Fruit fly (Drosophila melanogaster) whole organism, embryonic: ENCODE measurements around the gene CG42579.
A peak's percentile ranks its signal among the peaks of the same experiment; 100 is the strongest.

Source experiments
- Aef1 ChIP-seq: fragments of 200-800 bp; sonication (Bioruptor generic); IDR thresholded peaks from 3 replicates; pipeline ENCODE4 v1.3.6; 2022; ENCODE audit warnings: missing biosample characterization, missing genetic modification characterization
- Awh ChIP-seq: fragments of 200-800 bp; sonication (Bioruptor generic); IDR thresholded peaks from 2 replicates; pipeline ENCODE4, ENCODE4 v1.3.6; 2022; ENCODE audit warnings: missing biosample characterization, missing genetic modification characterization
- CG10267 ChIP-seq: fragments of 200-800 bp; sonication (Bioruptor generic); optimal IDR thresholded peaks from 2 replicates; lab custom pipeline; 2018; ENCODE audit warnings: missing biosample characterization, mild to moderate bottlenecking, missing genetic modification characterization, moderate library complexity
- CG12155 ChIP-seq: fragments of 200-800 bp; sonication (Bioruptor generic); optimal IDR thresholded peaks from 3 replicates; lab custom pipeline; 2016; ENCODE audit warnings: missing biosample characterization, missing genetic modification characterization
- CG13296 ChIP-seq: fragments of 200-800 bp; sonication (Bioruptor generic); optimal IDR thresholded peaks from 3 replicates; lab custom pipeline; 2018; ENCODE audit warnings: missing biosample characterization, mild to moderate bottlenecking, missing genetic modification characterization
- CG13775 ChIP-seq: fragments of 200-800 bp; sonication (Bioruptor generic); optimal IDR thresholded peaks from 3 replicates; lab custom pipeline; 2017; ENCODE audit warnings: missing biosample characterization, mild to moderate bottlenecking, missing genetic modification characterization
- CG13894 ChIP-seq: fragments of 200-800 bp; sonication (Bioruptor generic); optimal IDR thresholded peaks from 3 replicates; lab custom pipeline; 2018; ENCODE audit warnings: missing biosample characterization, mild to moderate bottlenecking, missing genetic modification characterization, moderate library complexity
- CG14710 ChIP-seq: fragments of 200-800 bp; sonication (Bioruptor generic); optimal IDR thresholded peaks from 3 replicates; lab custom pipeline; 2019; ENCODE audit warnings: missing biosample characterization, mild to moderate bottlenecking, missing genetic modification characterization, moderate library complexity
- CG15011 ChIP-seq: fragments of 200-800 bp; sonication (Bioruptor generic); optimal IDR thresholded peaks from 3 replicates; lab custom pipeline; 2018; ENCODE audit warnings: missing biosample characterization, mild to moderate bottlenecking, missing genetic modification characterization
- CG15601 ChIP-seq: fragments of 200-800 bp; sonication (Bioruptor generic); optimal IDR thresholded peaks from 3 replicates; lab custom pipeline; 2019; ENCODE audit warnings: missing biosample characterization, mild to moderate bottlenecking, missing genetic modification characterization, moderate library complexity
- CG17802 ChIP-seq: fragments of 200-800 bp; sonication (Bioruptor generic); optimal IDR thresholded peaks from 2 replicates; lab custom pipeline; 2018; ENCODE audit warnings: missing biosample characterization, mild to moderate bottlenecking, missing genetic modification characterization, moderate library complexity
- CG1832 ChIP-seq: fragments of 200-800 bp; sonication (Bioruptor generic); optimal IDR thresholded peaks from 2 replicates; lab custom pipeline; 2017; ENCODE audit warnings: missing biosample characterization, mild to moderate bottlenecking, missing genetic modification characterization, inconsistent platforms
- CG32772 ChIP-seq: fragments of 200-800 bp; sonication (Bioruptor generic); IDR thresholded peaks from 2 replicates; pipeline ENCODE4 v1.3.6; 2022; ENCODE audit warnings: missing biosample characterization, missing genetic modification characterization
- CG4854 ChIP-seq: fragments of 200-800 bp; sonication (Bioruptor generic); optimal IDR thresholded peaks from 2 replicates; lab custom pipeline; 2016; ENCODE audit warnings: missing biosample characterization, missing genetic modification characterization, inconsistent platforms
- CG5245 ChIP-seq: fragments of 200-800 bp; sonication (Bioruptor generic); optimal IDR thresholded peaks from 3 replicates; lab custom pipeline; 2016; ENCODE audit warnings: missing biosample characterization, missing genetic modification characterization
- CG6689 ChIP-seq: fragments of 200-800 bp; sonication (Bioruptor generic); IDR thresholded peaks from 2 replicates; pipeline ENCODE4 v1.3.6; 2022; ENCODE audit warnings: missing biosample characterization, missing genetic modification characterization
- CG6854 ChIP-seq: fragments of 200-800 bp; sonication (Bioruptor generic); optimal IDR thresholded peaks from 3 replicates; lab custom pipeline; 2017; ENCODE audit warnings: missing biosample characterization, mild to moderate bottlenecking, missing genetic modification characterization
- CG7271 ChIP-seq: fragments of 200-800 bp; sonication (Bioruptor generic); optimal IDR thresholded peaks from 2 replicates; lab custom pipeline; 2018; ENCODE audit warnings: missing biosample characterization, mild to moderate bottlenecking, missing genetic modification characterization, moderate library complexity
- CG7786 ChIP-seq: fragments of 200-800 bp; sonication (Bioruptor generic); optimal IDR thresholded peaks from 2 replicates; lab custom pipeline; 2016; ENCODE audit warnings: missing biosample characterization, missing genetic modification characterization
- CG8089 ChIP-seq: fragments of 200-800 bp; sonication (Bioruptor generic); optimal IDR thresholded peaks from 3 replicates; lab custom pipeline; 2016; ENCODE audit warnings: missing biosample characterization, missing genetic modification characterization
- CG8281 ChIP-seq: fragments of 200-800 bp; sonication (Bioruptor generic); optimal IDR thresholded peaks from 2 replicates; lab custom pipeline; 2018; ENCODE audit warnings: missing biosample characterization, mild to moderate bottlenecking, missing genetic modification characterization, moderate library complexity
- CG8388 ChIP-seq: fragments of 200-800 bp; sonication (Bioruptor generic); optimal IDR thresholded peaks from 2 replicates; lab custom pipeline; 2019; ENCODE audit warnings: missing biosample characterization, mild to moderate bottlenecking, missing genetic modification characterization, moderate library complexity
- CG9727 ChIP-seq: fragments of 200-800 bp; sonication (Bioruptor generic); optimal IDR thresholded peaks from 3 replicates; lab custom pipeline; 2017; ENCODE audit warnings: missing biosample characterization, mild to moderate bottlenecking, missing genetic modification characterization
- CG9932 ChIP-seq: fragments of 200-800 bp; sonication (Bioruptor generic); IDR thresholded peaks from 2 replicates; pipeline ENCODE4 v1.3.6; 2022; ENCODE audit warnings: missing biosample characterization, missing genetic modification characterization
- D19A ChIP-seq: fragments of 200-800 bp; optimal IDR thresholded peaks from 3 replicates; lab custom pipeline; 2019; ENCODE audit warnings: missing biosample characterization, mild to moderate bottlenecking, missing genetic modification characterization, moderate library complexity
- Deaf1 ChIP-seq: fragments of 200-800 bp; optimal IDR thresholded peaks from 3 replicates; lab custom pipeline; 2019; ENCODE audit warnings: missing biosample characterization, mild to moderate bottlenecking, missing genetic modification characterization, moderate library complexity
- Dip2 ChIP-seq: fragments of 200-800 bp; sonication (Bioruptor generic); IDR thresholded peaks from 2 replicates; pipeline ENCODE4 v1.3.6; 2022; ENCODE audit warnings: missing biosample characterization, missing genetic modification characterization
- Dp ChIP-seq: fragments of 200-800 bp; sonication (Bioruptor generic); optimal IDR thresholded peaks from 2 replicates; lab custom pipeline; 2018; ENCODE audit warnings: missing biosample characterization, mild to moderate bottlenecking, missing genetic modification characterization, moderate library complexity
- Hr51 ChIP-seq, 2 experiments: fragments of 200-800 bp; sonication (Bioruptor generic); optimal IDR thresholded peaks; 2 replicates in 1 of 2; 3 replicates in 1 of 2; lab custom pipeline; 2016 to 2018; ENCODE audit warnings: missing biosample characterization in 2 of 2, missing genetic modification characterization in 2 of 2, mild to moderate bottlenecking in 1 of 2, moderate library complexity in 1 of 2
- Hsf ChIP-seq: fragments of 200-800 bp; sonication (Bioruptor generic); optimal IDR thresholded peaks from 3 replicates; lab custom pipeline; 2016; ENCODE audit warnings: missing biosample characterization, missing genetic modification characterization
- Lpt ChIP-seq: fragments of >200 bp; optimal IDR thresholded peaks from 2 replicates; lab custom pipeline; 2018; ENCODE audit warnings: missing biosample characterization, missing genetic modification characterization
- Mad ChIP-seq: fragments of 200-800 bp; sonication (Bioruptor generic); optimal IDR thresholded peaks from 2 replicates; lab custom pipeline; 2016; ENCODE audit warnings: missing biosample characterization, missing genetic modification characterization
- Max ChIP-seq: fragments of 200-800 bp; sonication (Bioruptor generic); optimal IDR thresholded peaks from 2 replicates; lab custom pipeline; 2016; ENCODE audit warnings: missing biosample characterization, mild to moderate bottlenecking, missing genetic modification characterization
- NC2α ChIP-seq: fragments of 200-800 bp; sonication (Bioruptor generic); optimal IDR thresholded peaks from 2 replicates; lab custom pipeline; 2016; ENCODE audit warnings: missing biosample characterization, missing genetic modification characterization
- NK7.1 ChIP-seq: fragments of 200-800 bp; sonication (Bioruptor generic); optimal IDR thresholded peaks from 3 replicates; lab custom pipeline; 2016; ENCODE audit warnings: missing biosample characterization, missing genetic modification characterization
- az2 ChIP-seq: fragments of 200-800 bp; sonication (Bioruptor generic); optimal IDR thresholded peaks from 3 replicates; lab custom pipeline; 2016; ENCODE audit warnings: missing biosample characterization, missing genetic modification characterization
- bigmax ChIP-seq: fragments of 200-800 bp; sonication (Bioruptor generic); optimal IDR thresholded peaks from 2 replicates; lab custom pipeline; 2018; ENCODE audit warnings: missing biosample characterization, mild to moderate bottlenecking, missing genetic modification characterization
- br ChIP-seq: fragments of >200 bp; optimal IDR thresholded peaks from 2 replicates; lab custom pipeline; 2017
- dpn ChIP-seq, 2 experiments: fragments of 200-800 bp; sonication (Bioruptor generic); optimal IDR thresholded peaks; 3 replicates each; lab custom pipeline; 2016; ENCODE audit warnings: missing biosample characterization in 2 of 2, missing genetic modification characterization in 2 of 2
- fd96Cb ChIP-seq: fragments of 200-800 bp; sonication (Bioruptor generic); optimal IDR thresholded peaks from 2 replicates; lab custom pipeline; 2018; ENCODE audit warnings: missing biosample characterization, mild to moderate bottlenecking, missing genetic modification characterization, moderate library complexity
- fu2 ChIP-seq: fragments of 200-800 bp; sonication (Bioruptor generic); optimal IDR thresholded peaks from 2 replicates; lab custom pipeline; 2016; ENCODE audit warnings: missing biosample characterization, missing genetic modification characterization
- kah ChIP-seq: fragments of 200-800 bp; sonication (Bioruptor generic); optimal IDR thresholded peaks from 2 replicates; lab custom pipeline; 2018; ENCODE audit warnings: missing biosample characterization, mild to moderate bottlenecking, missing genetic modification characterization
- luna ChIP-seq: fragments of 200-800 bp; sonication (Bioruptor generic); optimal IDR thresholded peaks from 2 replicates; lab custom pipeline; 2016; ENCODE audit warnings: missing biosample characterization, missing genetic modification characterization
- nerfin-2 ChIP-seq: fragments of 200-800 bp; sonication (Bioruptor generic); IDR thresholded peaks from 2 replicates; pipeline ENCODE4 v1.3.6; 2022; ENCODE audit warnings: missing biosample characterization, missing genetic modification characterization; ENCODE audit not compliant: partially characterized antibody
- p53 ChIP-seq: fragments of 200-800 bp; sonication (Bioruptor generic); optimal IDR thresholded peaks from 2 replicates; lab custom pipeline; 2016; ENCODE audit warnings: missing biosample characterization, missing genetic modification characterization
- slp2 ChIP-seq: fragments of 200-800 bp; sonication (Bioruptor generic); optimal IDR thresholded peaks from 2 replicates; lab custom pipeline; 2016; ENCODE audit warnings: missing biosample characterization, missing genetic modification characterization
- sqz ChIP-seq: fragments of 200-800 bp; sonication (Bioruptor generic); optimal IDR thresholded peaks from 3 replicates; lab custom pipeline; 2018; ENCODE audit warnings: missing biosample characterization, mild to moderate bottlenecking, missing genetic modification characterization
- sr ChIP-seq: fragments of 200-800 bp; sonication (Bioruptor generic); IDR thresholded peaks from 3 replicates; pipeline ENCODE4 v1.3.6; 2022; ENCODE audit warnings: missing biosample characterization, missing genetic modification characterization
- usp ChIP-seq: fragments of >200 bp; optimal IDR thresholded peaks from 2 replicates; lab custom pipeline; 2017; ENCODE audit warnings: missing biosample characterization, missing genetic modification characterization
- z ChIP-seq: fragments of 200-800 bp; sonication (Bioruptor generic); IDR thresholded peaks from 3 replicates; pipeline ENCODE4 v1.3.6; 2022; ENCODE audit warnings: missing biosample characterization, missing genetic modification characterization
- zfh2 ChIP-seq: fragments of 200-800 bp; sonication (Bioruptor generic); optimal IDR thresholded peaks from 2 replicates; lab custom pipeline; 2016; ENCODE audit warnings: missing biosample characterization, missing genetic modification characterization

Gene CG42579

DNA sequence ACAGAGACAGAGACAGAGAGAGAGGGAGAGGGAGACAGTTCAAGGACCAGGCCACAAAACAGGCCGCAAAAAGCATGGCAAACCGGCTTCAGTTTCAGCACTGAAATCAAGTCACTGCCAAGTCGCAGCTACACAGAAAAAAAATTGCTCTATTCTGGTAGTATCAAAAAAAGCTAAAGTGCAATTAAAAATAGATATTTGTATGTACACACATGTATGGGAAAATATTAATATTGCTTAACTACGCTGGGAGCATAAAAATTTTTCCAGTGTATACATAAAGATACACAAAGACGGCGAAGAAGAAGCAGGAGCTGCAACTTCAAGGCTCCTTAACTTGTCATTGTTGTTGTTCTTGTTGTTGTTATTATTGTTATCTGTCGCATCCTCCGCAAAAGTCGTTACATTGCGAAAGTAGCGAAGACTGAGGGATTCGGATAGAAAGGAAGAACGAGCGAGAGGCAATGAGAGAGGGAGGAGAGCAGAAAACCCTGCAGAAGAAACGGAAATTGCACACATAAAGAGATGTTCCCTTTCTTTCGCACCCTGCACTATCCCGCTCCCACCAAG lies 26.3 kb upstream of the CG42579 start (continued):
- TF ChIP-seq CG14710 (tag; lab: Kevin White, UChicago), result no peak
- no peak for TF ChIP-seq Lpt (GFP tag; lab: Kevin White, UChicago)
- no peak for TF ChIP-seq Dp (GFP tag; lab: Kevin White, UChicago)
- peak in 1 of 2 experiments; percentile 54 for TF ChIP-seq Hr51 (GFP tag; optimal IDR thresholded peaks at IDR 0.05; lab: Kevin White, UChicago)
- no peak for TF ChIP-seq CG5245 (GFP tag; lab: Kevin White, UChicago)
- TF ChIP-seq bigmax (GFP tag; lab: Kevin White, UChicago), result no peak
- no peak for TF ChIP-seq Dip2 (GFP tag; lab: Robert Waterston, UW)
- TF ChIP-seq luna (GFP tag; lab: Kevin White, UChicago), result no peak
- no peak for TF ChIP-seq fd96Cb (tag; lab: Kevin White, UChicago)
- TF ChIP-seq Aef1 (GFP tag; lab: Robert Waterston, UW), result peak; percentile 41; the same call in 2 of the 3 replicates
- TF ChIP-seq CG8388 (GFP tag; lab: Kevin White, UChicago), result peak; percentile 13
- TF ChIP-seq CG7786, result peak; percentile 1
- no peak for TF ChIP-seq CG17802 (tag; lab: Kevin White, UChicago)
- TF ChIP-seq Deaf1, result no peak
- TF ChIP-seq dpn (GFP tag; optimal IDR thresholded peaks at IDR 0.05; lab: Kevin White, UChicago), result peak; percentile 22 to 35
- TF ChIP-seq CG6854 (GFP tag; lab: Kevin White, UChicago), result no peak
- no peak for TF ChIP-seq CG7271 (tag; lab: Kevin White, UChicago)
- no peak for TF ChIP-seq CG15011
- no peak for TF ChIP-seq slp2 (GFP tag; lab: Kevin White, UChicago)
- TF ChIP-seq CG9932 (GFP tag; lab: Robert Waterston, UW), result no peak
- no peak for TF ChIP-seq D19A (tag; lab: Kevin White, UChicago)
- TF ChIP-seq CG8281 (tag; lab: Kevin White, UChicago), result no peak
- TF ChIP-seq nerfin-2, result no peak
- TF ChIP-seq CG1832 (GFP tag; lab: Kevin White, UChicago), result peak; percentile 16
- TF ChIP-seq br (lab: Kevin White, UChicago), result no peak
- TF ChIP-seq CG10267 (tag; lab: Kevin White, UChicago), result no peak
- no peak for TF ChIP-seq CG12155
- TF ChIP-seq CG13296 (GFP tag; lab: Kevin White, UChicago), result no peak
- TF ChIP-seq z (GFP tag; lab: Robert Waterston, UW), result no peak
- no peak for TF ChIP-seq sqz
- TF ChIP-seq Awh (GFP tag; lab: Robert Waterston, UW), result no peak
- no peak for TF ChIP-seq Max
- peak; percentile 30; the same call in 1 of the 2 replicates for TF ChIP-seq CG32772
- TF ChIP-seq zfh2 (GFP tag; lab: Kevin White, UChicago), result no peak
- TF ChIP-seq CG9727 (GFP tag; lab: Kevin White, UChicago), result peak; percentile 25
- TF ChIP-seq NC2α (GFP tag; lab: Kevin White, UChicago), result no peak
- TF ChIP-seq usp (GFP tag; lab: Kevin White, UChicago), result no peak
- no peak for TF ChIP-seq sr (GFP tag; lab: Robert Waterston, UW)
- no peak for TF ChIP-seq kah (GFP tag; lab: Kevin White, UChicago)
- no peak for TF ChIP-seq CG15601 (tag; lab: Kevin White, UChicago)
- 0 out of 2 replicates have a peak, but pooled peaks have one; percentile 26 for TF ChIP-seq CG6689
- no peak for TF ChIP-seq NK7.1 (GFP tag; lab: Kevin White, UChicago)
- peak; percentile 46 for TF ChIP-seq az2 (GFP tag; lab: Kevin White, UChicago)
- no peak for TF ChIP-seq Mad
- TF ChIP-seq fu2 (GFP tag; lab: Kevin White, UChicago), result no peak
- no peak for TF ChIP-seq CG8089 (GFP tag; lab: Kevin White, UChicago)
- TF ChIP-seq p53 (GFP tag; lab: Kevin White, UChicago), result no peak
- TF ChIP-seq CG4854, result no peak
- TF ChIP-seq CG13894 (tag; lab: Kevin White, UChicago), result no peak
- TF ChIP-seq CG13775, result no peak
- TF ChIP-seq Hsf (GFP tag; lab: Kevin White, UChicago), result peak; percentile 36
